Fruit fly (Drosophila melanogaster): Measurements from ENCODE around the gene LManVI.

Gene LManVI

DNA sequence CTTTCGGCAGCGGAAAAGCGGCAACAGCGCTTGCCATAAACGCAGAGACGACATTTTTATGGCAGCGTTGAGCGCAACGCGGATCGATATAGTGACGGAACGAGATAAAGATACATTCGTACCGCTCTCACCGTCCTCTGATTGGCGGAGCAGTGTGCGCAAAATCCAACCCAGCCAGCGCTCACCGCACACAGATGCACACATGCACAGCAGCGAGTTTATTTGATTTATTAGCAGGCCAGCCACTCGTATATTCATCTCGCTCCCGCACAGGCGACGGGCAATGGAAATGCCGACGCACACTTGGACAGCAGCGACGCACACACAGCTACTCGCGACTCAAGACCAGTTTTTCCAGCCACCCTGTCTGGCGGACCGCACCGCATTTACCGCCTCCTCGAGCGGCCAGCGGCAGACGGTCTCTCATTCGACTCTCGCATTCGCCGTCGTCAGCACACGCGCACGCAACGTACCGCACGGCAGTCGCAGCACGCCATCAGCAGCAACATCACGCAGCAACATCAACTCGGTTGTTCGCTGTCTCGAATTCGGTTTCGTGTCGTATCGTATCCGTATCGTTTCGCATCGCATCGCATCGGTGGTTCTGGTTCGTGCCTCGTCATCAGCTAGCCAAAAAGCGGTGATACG is 44.3 kb upstream of the LManVI start, which contains the start of gene SoxN (continued):
- TF ChIP-seq Opbp (GFP tag; IDR thresholded peaks at IDR 0.05; ENCODE audit: partially characterized antibody) (peak; percentile 52; the same call in 1 of the 3 replicates), CG5180 (GFP tag; optimal IDR thresholded peaks at IDR 0.05) (peak; percentile 90), Gug (GFP tag; IDR thresholded peaks at IDR 0.05) (no peak), Optix (GFP tag; IDR thresholded peaks at IDR 0.05) (peak; percentile 35; the same call in 2 of the 3 replicates), CG1603 (tag; optimal IDR thresholded peaks at IDR 0.05) (peak; percentile 27), Mrtf (GFP tag; IDR thresholded peaks at IDR 0.05) (no peak), zen (tag; optimal IDR thresholded peaks at IDR 0.05) (peak; percentile 61), sr (GFP tag; IDR thresholded peaks at IDR 0.05) (0 out of 3 replicates have a peak, but pooled peaks have one; percentile 45), gce (GFP tag; IDR thresholded peaks at IDR 0.05) (0 out of 3 replicates have a peak, but pooled peaks have one; percentile 26), sim (GFP tag; IDR thresholded peaks at IDR 0.05) (no peak), CG10321 (GFP tag; IDR thresholded peaks at IDR 0.05) (peak; percentile 98), Scr (GFP tag; IDR thresholded peaks at IDR 0.05; ENCODE audit: partially characterized antibody) (peak; percentile 3), disco-r (GFP tag; optimal IDR thresholded peaks at IDR 0.05) (no peak), crol (GFP tag; IDR thresholded peaks at IDR 0.05) (0 out of 2 replicates have a peak, but pooled peaks have one; percentile 23), gt (GFP tag; IDR thresholded peaks at IDR 0.05) (no peak), CG34224 (GFP tag; IDR thresholded peaks at IDR 0.05; ENCODE audit: partially characterized antibody) (peak; percentile 62), cad (GFP tag; optimal IDR thresholded peaks at IDR 0.05) (peak; percentile 95), Nf-YA (GFP tag; IDR thresholded peaks at IDR 0.05) (peak; percentile 97), sens (GFP tag) (peak; percentile 87), CG17328 (GFP tag; IDR thresholded peaks at IDR 0.05) (no peak; the same call in 1 of the 2 replicates), ewg (GFP tag; optimal IDR thresholded peaks at IDR 0.05) (peak; percentile 95), MTF-1 (GFP tag; optimal IDR thresholded peaks at IDR 0.05; ENCODE audit: borderline replicate concordance) (peak; percentile 11), CG10543 (GFP tag; optimal IDR thresholded peaks at IDR 0.05) (peak; percentile 84), maf-S (GFP tag; optimal IDR thresholded peaks at IDR 0.05) (no peak), CG6689 (GFP tag; IDR thresholded peaks at IDR 0.05) (peak; percentile 31; the same call in 1 of the 2 replicates), abd-A (tag; optimal IDR thresholded peaks at IDR 0.05) (peak; percentile 99), danr (GFP tag; IDR thresholded peaks at IDR 0.05) (no peak), CG17186 (GFP tag; optimal IDR thresholded peaks at IDR 0.05) (no peak), CG1832 (GFP tag; optimal IDR thresholded peaks at IDR 0.05) (peak; percentile 94), CrebB (tag; optimal IDR thresholded peaks at IDR 0.05) (peak; percentile 52), CG34376 (GFP tag; optimal IDR thresholded peaks at IDR 0.05) (peak; percentile 8), E2f2 (GFP tag; IDR thresholded peaks at IDR 0.05) (peak; percentile 28), Rx (GFP tag; IDR thresholded peaks at IDR 0.05) (no peak), rib (GFP tag; IDR thresholded peaks at IDR 0.05) (peak; percentile 82), CG13287 (GFP tag; IDR thresholded peaks at IDR 0.05; ENCODE audit: partially characterized antibody) (peak; percentile 65), CG11247 (GFP tag; IDR thresholded peaks at IDR 0.05) (peak; percentile 36; the same call in 1 of the 2 replicates), Med (GFP tag) (peak; percentile 86), seq (GFP tag; IDR thresholded peaks at IDR 0.05) (peak; percentile 64; the same call in 1 of the 2 replicates), Ssrp (tag; optimal IDR thresholded peaks at IDR 0.05) (no peak), hth (optimal IDR thresholded peaks at IDR 0.05) (peak; percentile 69), lab (GFP tag; optimal IDR thresholded peaks at IDR 0.05) (peak; percentile 33), CG10979 (tag; optimal IDR thresholded peaks at IDR 0.05) (peak; percentile 4), Adf1 (GFP tag; IDR thresholded peaks at IDR 0.05) (peak; percentile 92), pzg (GFP tag; optimal IDR thresholded peaks at IDR 0.05) (no peak), lilli (GFP tag; optimal IDR thresholded peaks at IDR 0.05) (no peak), luna (GFP tag; optimal IDR thresholded peaks at IDR 0.05) (no peak), kni (GFP tag; optimal IDR thresholded peaks at IDR 0.05) (peak; percentile 92), Abd-B (GFP tag; optimal IDR thresholded peaks at IDR 0.05) (peak; percentile 61), Vsx1 (GFP tag; optimal IDR thresholded peaks at IDR 0.05) (peak; percentile 81)

Data from whole organism, embryonic.